Fruit fly (Drosophila melanogaster) whole organism, embryonic: Measurements from ENCODE around the gene CG14352.

ENCODE experiments used
- Atf6 ChIP-seq: fragments of 200-800 bp; sonication (Bioruptor generic); IDR thresholded peaks from 2 replicates; pipeline ENCODE4 v1.3.6; 2022; ENCODE audit warnings: missing biosample characterization, missing genetic modification characterization
- CG10267 ChIP-seq: fragments of 200-800 bp; sonication (Bioruptor generic); optimal IDR thresholded peaks from 2 replicates; lab custom pipeline; 2018; ENCODE audit warnings: missing biosample characterization, mild to moderate bottlenecking, missing genetic modification characterization, moderate library complexity
- CG12104 ChIP-seq: fragments of 200-800 bp; sonication (Bioruptor generic); optimal IDR thresholded peaks from 3 replicates; lab custom pipeline; 2016; ENCODE audit warnings: missing biosample characterization, missing genetic modification characterization
- CG12236 ChIP-seq: fragments of 200-800 bp; sonication (Bioruptor generic); optimal IDR thresholded peaks from 2 replicates; lab custom pipeline; 2016; ENCODE audit warnings: missing biosample characterization, missing genetic modification characterization
- CG12744 ChIP-seq: fragments of 200-800 bp; sonication (Bioruptor generic); optimal IDR thresholded peaks from 2 replicates; lab custom pipeline; 2016; ENCODE audit warnings: missing biosample characterization, missing genetic modification characterization
- CG13424 ChIP-seq: fragments of 200-800 bp; sonication (Bioruptor generic); optimal IDR thresholded peaks from 2 replicates; lab custom pipeline; 2019; ENCODE audit warnings: missing biosample characterization, mild to moderate bottlenecking, missing genetic modification characterization, moderate library complexity
- CG14014 ChIP-seq: fragments of 200-800 bp; sonication (Bioruptor generic); IDR thresholded peaks from 2 replicates; pipeline ENCODE4 v1.3.6; 2022; ENCODE audit warnings: missing biosample characterization, missing genetic modification characterization
- CG17385 ChIP-seq: fragments of 200-800 bp; sonication (Bioruptor generic); optimal IDR thresholded peaks from 3 replicates; lab custom pipeline; 2018; ENCODE audit warnings: missing biosample characterization, mild to moderate bottlenecking, missing genetic modification characterization
- CG18619 ChIP-seq: fragments of 200-800 bp; sonication (Bioruptor generic); optimal IDR thresholded peaks from 3 replicates; lab custom pipeline; 2017; ENCODE audit warnings: missing biosample characterization, mild to moderate bottlenecking, missing genetic modification characterization
- CG2678 ChIP-seq: fragments of 200-800 bp; sonication (Bioruptor generic); optimal IDR thresholded peaks from 3 replicates; lab custom pipeline; 2019; ENCODE audit warnings: missing biosample characterization, mild to moderate bottlenecking, missing genetic modification characterization, moderate library complexity
- CG31388 ChIP-seq: fragments of 200-800 bp; sonication (Bioruptor generic); optimal IDR thresholded peaks from 2 replicates; lab custom pipeline; 2016; ENCODE audit warnings: missing biosample characterization, missing genetic modification characterization
- CG32772 ChIP-seq: fragments of 200-800 bp; sonication (Bioruptor generic); IDR thresholded peaks from 2 replicates; pipeline ENCODE4 v1.3.6; 2022; ENCODE audit warnings: missing biosample characterization, missing genetic modification characterization
- CG33213 ChIP-seq: fragments of 200-800 bp; sonication (Bioruptor generic); optimal IDR thresholded peaks from 3 replicates; lab custom pipeline; 2016; ENCODE audit warnings: missing biosample characterization, missing genetic modification characterization
- CG3407 ChIP-seq: fragments of 200-800 bp; sonication (Bioruptor generic); optimal IDR thresholded peaks from 2 replicates; lab custom pipeline; 2018; ENCODE audit warnings: missing biosample characterization, mild to moderate bottlenecking, missing genetic modification characterization
- CG42726 ChIP-seq: fragments of 200-800 bp; sonication (Bioruptor generic); IDR thresholded peaks from 2 replicates; pipeline ENCODE4 v1.3.6; 2022; ENCODE audit warnings: missing biosample characterization, missing genetic modification characterization; ENCODE audit not compliant: partially characterized antibody
- CG4360 ChIP-seq: fragments of 200-800 bp; sonication (Bioruptor generic); IDR thresholded peaks from 2 replicates; pipeline ENCODE4 v1.3.6; 2022; ENCODE audit warnings: missing biosample characterization, missing genetic modification characterization
- CG43689 ChIP-seq: fragments of 200-800 bp; sonication (Bioruptor generic); IDR thresholded peaks from 2 replicates; pipeline ENCODE4 v1.3.6; 2022; ENCODE audit warnings: missing biosample characterization, missing genetic modification characterization
- CG6272 ChIP-seq: fragments of 200-800 bp; sonication (Bioruptor generic); IDR thresholded peaks from 2 replicates; pipeline ENCODE4 v1.3.6; 2022; ENCODE audit warnings: missing biosample characterization, missing genetic modification characterization
- CG7372 ChIP-seq: fragments of 200-800 bp; sonication (Bioruptor generic); IDR thresholded peaks from 2 replicates; pipeline ENCODE4 v1.3.6; 2022; ENCODE audit warnings: missing biosample characterization, missing genetic modification characterization
- CG8765 ChIP-seq: fragments of 200-800 bp; sonication (Bioruptor generic); IDR thresholded peaks from 2 replicates; pipeline ENCODE4 v1.3.6; 2022; ENCODE audit warnings: missing biosample characterization, missing genetic modification characterization
- CG9797 ChIP-seq: fragments of 200-800 bp; sonication (Bioruptor generic); optimal IDR thresholded peaks from 3 replicates; lab custom pipeline; 2018; ENCODE audit warnings: missing biosample characterization, mild to moderate bottlenecking, missing genetic modification characterization
- CG9932 ChIP-seq: fragments of 200-800 bp; sonication (Bioruptor generic); IDR thresholded peaks from 2 replicates; pipeline ENCODE4 v1.3.6; 2022; ENCODE audit warnings: missing biosample characterization, missing genetic modification characterization
- D ChIP-seq, 2 experiments: fragments of 200-800 bp in 1 of 2; fragments of >200 bp in 1 of 2; sonication (Bioruptor generic) in 1 of 2; optimal IDR thresholded peaks; 2 replicates in 1 of 2; 3 replicates in 1 of 2; lab custom pipeline; 2017; ENCODE audit warnings: mild to moderate bottlenecking in 1 of 2, missing biosample characterization in 1 of 2, missing genetic modification characterization in 1 of 2, missing genetic modification reagents in 1 of 2
- D19B ChIP-seq: fragments of 200-800 bp; sonication (Bioruptor generic); optimal IDR thresholded peaks from 2 replicates; lab custom pipeline; 2017; ENCODE audit warnings: missing biosample characterization, mild to moderate bottlenecking, missing genetic modification characterization
- Dek ChIP-seq: fragments of 200-800 bp; sonication (Bioruptor generic); optimal IDR thresholded peaks from 3 replicates; lab custom pipeline; 2019; ENCODE audit warnings: missing biosample characterization, mild to moderate bottlenecking, missing genetic modification characterization, moderate library complexity
- Hand ChIP-seq: fragments of 200-800 bp; sonication (Bioruptor generic); optimal IDR thresholded peaks from 2 replicates; lab custom pipeline; 2017; ENCODE audit warnings: mild to moderate bottlenecking, missing biosample characterization, missing genetic modification reagents, missing genetic modification characterization
- Hmx ChIP-seq: fragments of 200-800 bp; sonication (Bioruptor generic); optimal IDR thresholded peaks from 2 replicates; lab custom pipeline; 2016; ENCODE audit warnings: missing biosample characterization, missing genetic modification characterization
- Hr51 ChIP-seq, 2 experiments: fragments of 200-800 bp; sonication (Bioruptor generic); optimal IDR thresholded peaks; 2 replicates in 1 of 2; 3 replicates in 1 of 2; lab custom pipeline; 2016 to 2018; ENCODE audit warnings: missing biosample characterization in 2 of 2, missing genetic modification characterization in 2 of 2, mild to moderate bottlenecking in 1 of 2, moderate library complexity in 1 of 2
- Lim3 ChIP-seq: fragments of 200-800 bp; sonication (Bioruptor generic); IDR thresholded peaks from 2 replicates; pipeline ENCODE4 v1.3.6; 2022; ENCODE audit warnings: missing biosample characterization, missing genetic modification characterization
- MTF-1 ChIP-seq: fragments of 200-800 bp; sonication (Bioruptor generic); optimal IDR thresholded peaks from 2 replicates; lab custom pipeline; 2018; ENCODE audit warnings: missing biosample characterization, mild to moderate bottlenecking, missing genetic modification characterization, borderline replicate concordance
- Mad ChIP-seq: fragments of 200-800 bp; sonication (Bioruptor generic); optimal IDR thresholded peaks from 2 replicates; lab custom pipeline; 2016; ENCODE audit warnings: missing biosample characterization, missing genetic modification characterization
- Mrtf ChIP-seq: fragments of 200-800 bp; sonication (Bioruptor generic); IDR thresholded peaks from 3 replicates; pipeline ENCODE4 v1.3.6; 2022; ENCODE audit warnings: missing biosample characterization, missing genetic modification characterization
- NC2α ChIP-seq: fragments of 200-800 bp; sonication (Bioruptor generic); optimal IDR thresholded peaks from 2 replicates; lab custom pipeline; 2016; ENCODE audit warnings: missing biosample characterization, missing genetic modification characterization
- NFAT ChIP-seq: fragments of 200-800 bp; sonication (Bioruptor generic); IDR thresholded peaks from 2 replicates; pipeline ENCODE4 v1.3.6; 2022; ENCODE audit warnings: missing biosample characterization, missing genetic modification characterization
- Pdp1 ChIP-seq, 2 experiments: fragments of 200-800 bp; sonication (Bioruptor generic); optimal IDR thresholded peaks; 3 replicates each; lab custom pipeline; 2016; ENCODE audit warnings: missing biosample characterization in 2 of 2, missing genetic modification characterization in 2 of 2, mild to moderate bottlenecking in 1 of 2, moderate library complexity in 1 of 2
- Side ChIP-seq: fragments of 200-800 bp; sonication (Bioruptor generic); optimal IDR thresholded peaks from 2 replicates; lab custom pipeline; 2016; ENCODE audit warnings: missing biosample characterization, missing genetic modification characterization
- ase ChIP-seq: fragments of 200-800 bp; sonication (Bioruptor generic); IDR thresholded peaks from 3 replicates; pipeline ENCODE4 v1.3.6; 2022; ENCODE audit warnings: missing biosample characterization, missing genetic modification characterization
- crp ChIP-seq, 2 experiments: fragments of 200-800 bp; sonication (Bioruptor generic); optimal IDR thresholded peaks; 2 replicates in 1 of 2; 3 replicates in 1 of 2; lab custom pipeline; 2017; ENCODE audit warnings: missing biosample characterization in 2 of 2, missing genetic modification characterization in 2 of 2, mild to moderate bottlenecking in 1 of 2, moderate library complexity in 1 of 2
- danr ChIP-seq: fragments of 200-800 bp; sonication (Bioruptor generic); IDR thresholded peaks from 2 replicates; pipeline ENCODE4 v1.3.6; 2022; ENCODE audit warnings: missing biosample characterization, missing genetic modification characterization
- fd3F ChIP-seq: fragments of 200-800 bp; sonication (Bioruptor generic); optimal IDR thresholded peaks from 2 replicates; lab custom pipeline; 2018; ENCODE audit warnings: missing biosample characterization, mild to moderate bottlenecking, missing genetic modification characterization, moderate library complexity
- fd96Cb ChIP-seq: fragments of 200-800 bp; sonication (Bioruptor generic); optimal IDR thresholded peaks from 2 replicates; lab custom pipeline; 2018; ENCODE audit warnings: missing biosample characterization, mild to moderate bottlenecking, missing genetic modification characterization, moderate library complexity
- gem ChIP-seq: fragments of 200-800 bp; sonication (Bioruptor generic); optimal IDR thresholded peaks from 2 replicates; lab custom pipeline; 2019; ENCODE audit warnings: missing biosample characterization, mild to moderate bottlenecking, missing genetic modification characterization, moderate library complexity
- gsb-n ChIP-seq: fragments of 200-800 bp; sonication (Bioruptor generic); optimal IDR thresholded peaks from 3 replicates; lab custom pipeline; 2018; ENCODE audit warnings: missing biosample characterization, mild to moderate bottlenecking, missing genetic modification characterization
- hth ChIP-seq: fragments of >200 bp; optimal IDR thresholded peaks from 2 replicates; lab custom pipeline; 2017; ENCODE audit warnings: inconsistent platforms
- insv ChIP-seq, 2 experiments: fragments of 200-800 bp; sonication (Bioruptor generic); optimal IDR thresholded peaks; 3 replicates each; lab custom pipeline; 2016 to 2018; ENCODE audit warnings: missing biosample characterization in 2 of 2, missing genetic modification characterization in 2 of 2
- lola ChIP-seq, 3 experiments: fragments of >200 bp in 2 of 3; fragments of 200-800 bp in 1 of 3; sonication (Bioruptor generic) in 1 of 3; optimal IDR thresholded peaks; 2 replicates each; lab custom pipeline; 2017 to 2019; ENCODE audit warnings: missing biosample characterization in 3 of 3, missing genetic modification characterization in 3 of 3, mild to moderate bottlenecking in 1 of 3, moderate library complexity in 1 of 3
- pb ChIP-seq: fragments of 200-800 bp; sonication (Bioruptor generic); optimal IDR thresholded peaks from 3 replicates; lab custom pipeline; 2016; ENCODE audit warnings: missing biosample characterization, missing genetic modification characterization
- prd ChIP-seq, 3 experiments: fragments of >200 bp in 2 of 3; fragments of 200-800 bp in 1 of 3; sonication (Bioruptor generic) in 1 of 3; optimal IDR thresholded peaks in 2 of 3; IDR thresholded peaks in 1 of 3; 2 replicates in 2 of 3; 3 replicates in 1 of 3; pipeline versions ENCODE4 v1.3.6 to Lab custom; 2017 to 2022; ENCODE audit warnings: missing biosample characterization in 1 of 3, missing genetic modification characterization in 1 of 3
- trem ChIP-seq: fragments of 200-800 bp; optimal IDR thresholded peaks from 3 replicates; lab custom pipeline; 2019; ENCODE audit warnings: missing biosample characterization, mild to moderate bottlenecking, missing genetic modification characterization, moderate library complexity

Gene CG14352

dm6 chr2L:1590167-1590566 lies 21.0 kb upstream of the CG14352 start (continued):
- TF ChIP-seq NC2α (peak; percentile 46), lola (GFP tag; optimal IDR thresholded peaks at IDR 0.05; lab: Kevin White, UChicago) (no peak), fd3F (GFP tag; lab: Kevin White, UChicago) (peak; percentile 61), CG2678 (tag; lab: Kevin White, UChicago) (peak; percentile 83), CG43689 (GFP tag; lab: Robert Waterston, UW) (peak; percentile 52; the same call in 1 of the 2 replicates), MTF-1 (peak; percentile 49), Hand (GFP tag; lab: Kevin White, UChicago) (peak; percentile 73), trem (peak; percentile 32), CG33213 (GFP tag; lab: Kevin White, UChicago) (peak; percentile 68), fd96Cb (tag; lab: Kevin White, UChicago) (peak; percentile 80), CG9797 (GFP tag; lab: Kevin White, UChicago) (no peak), CG13424 (tag; lab: Kevin White, UChicago) (peak; percentile 75), CG3407 (GFP tag; lab: Kevin White, UChicago) (peak; percentile 54), Hmx (peak; percentile 5), Mad (peak; percentile 55), gem (tag; lab: Kevin White, UChicago) (peak; percentile 86), CG7372 (GFP tag; lab: Robert Waterston, UW) (peak; percentile 73), CG18619 (peak; percentile 64), CG42726 (GFP tag; lab: Robert Waterston, UW) (no peak), CG8765 (GFP tag; lab: Robert Waterston, UW) (no peak), Lim3 (GFP tag; lab: Robert Waterston, UW) (no peak), CG17385 (GFP tag; lab: Kevin White, UChicago) (peak; percentile 64), CG12236 (GFP tag; lab: Kevin White, UChicago) (peak; percentile 49), danr (peak; percentile 62; the same call in 1 of the 2 replicates), CG10267 (tag; lab: Kevin White, UChicago) (peak; percentile 58), NFAT (GFP tag; lab: Robert Waterston, UW) (0 out of 2 replicates have a peak, but pooled peaks have one; percentile 13), D19B (GFP tag; lab: Kevin White, UChicago) (peak; percentile 44), Pdp1 (GFP tag; optimal IDR thresholded peaks at IDR 0.05; lab: Kevin White, UChicago) (peak; percentile 76 to 82), CG31388 (peak; percentile 43), CG14014 (peak; percentile 85), CG4360 (GFP tag; lab: Robert Waterston, UW) (no peak), Mrtf (GFP tag; lab: Robert Waterston, UW) (peak; percentile 79), D (optimal IDR thresholded peaks at IDR 0.05; lab: Kevin White, UChicago) (no peak), D (GFP tag; optimal IDR thresholded peaks at IDR 0.05; lab: Kevin White, UChicago) (peak; percentile 61), pb (GFP tag; lab: Kevin White, UChicago) (peak; percentile 27), Atf6 (GFP tag; lab: Robert Waterston, UW) (peak; percentile 70), CG32772 (GFP tag; lab: Robert Waterston, UW) (peak; percentile 52; the same call in 1 of the 2 replicates), Side (GFP tag; lab: Kevin White, UChicago) (peak; percentile 72), crp (GFP tag; optimal IDR thresholded peaks at IDR 0.05; lab: Kevin White, UChicago) (peak in 1 of 2 experiments; percentile 11), CG12744 (GFP tag; lab: Kevin White, UChicago) (peak; percentile 39), hth (lab: Kevin White, UChicago) (no peak), gsb-n (peak; percentile 41), CG9932 (GFP tag; lab: Robert Waterston, UW) (peak; percentile 74), Dek (peak; percentile 71), ase (GFP tag; lab: Robert Waterston, UW) (peak; percentile 64; the same call in 1 of the 3 replicates), Hr51 (GFP tag; optimal IDR thresholded peaks at IDR 0.05; lab: Kevin White, UChicago) (peak; percentile 41 to 80), prd (optimal IDR thresholded peaks at IDR 0.05; lab: Kevin White, UChicago) (no peak), prd (GFP tag; IDR thresholded peaks at IDR 0.05; lab: Robert Waterston, UW) (peak; percentile 84), CG6272 (GFP tag; lab: Robert Waterston, UW) (peak; percentile 65), insv (GFP tag; optimal IDR thresholded peaks at IDR 0.05; lab: Kevin White, UChicago) (no peak), CG12104 (GFP tag; lab: Kevin White, UChicago) (peak; percentile 58)
